Worm (Caenorhabditis elegans) whole organism, L2 larva: ENCODE data around the gene ceh-28.

Experiments used
- F13H6.1 ChIP-seq: sonication (generic microtip); optimal IDR thresholded peaks from 2 replicates; lab custom pipeline; 2016; ENCODE audit warnings: missing genetic modification characterization, missing compliant biosample characterization
- ama-1 ChIP-seq: fragments of 150-350 bp; optimal IDR thresholded peaks from 2 replicates; lab custom pipeline; 2018; ENCODE audit warnings: inconsistent platforms
- ceh-82 ChIP-seq: fragments of 150-350 bp; optimal IDR thresholded peaks from 2 replicates; lab custom pipeline; 2014; ENCODE audit warnings: missing biosample characterization, missing genetic modification characterization
- crh-2 ChIP-seq: sonication (generic microtip); optimal IDR thresholded peaks from 2 replicates; lab custom pipeline; 2017; ENCODE audit warnings: missing biosample characterization, missing genetic modification characterization
- fos-1 ChIP-seq: fragments of 150-350 bp; optimal IDR thresholded peaks from 2 replicates; lab custom pipeline; 2014; ENCODE audit warnings: missing biosample characterization, missing genetic modification characterization
- lin-11 ChIP-seq: fragments of 150-350 bp; sonication (generic microtip); optimal IDR thresholded peaks from 2 replicates; lab custom pipeline; 2014; ENCODE audit warnings: missing biosample characterization, missing genetic modification characterization, inconsistent platforms, mixed read lengths
- lsy-2 ChIP-seq, 2 experiments: fragments of 150-350 bp in 1 of 2; sonication (generic microtip) in 1 of 2; optimal IDR thresholded peaks; 2 replicates each; lab custom pipeline; 2014 to 2017; ENCODE audit warnings: missing biosample characterization in 2 of 2, missing genetic modification characterization in 2 of 2
- mab-5 ChIP-seq: fragments of 150-350 bp; optimal IDR thresholded peaks from 2 replicates; lab custom pipeline; 2014; ENCODE audit warnings: missing biosample characterization, missing genetic modification characterization
- nhr-11 ChIP-seq: fragments of 150-350 bp; optimal IDR thresholded peaks from 2 replicates; lab custom pipeline; 2014; ENCODE audit warnings: missing biosample characterization, missing genetic modification characterization
- nhr-12 ChIP-seq: fragments of 150-350 bp; optimal IDR thresholded peaks from 2 replicates; lab custom pipeline; 2014; ENCODE audit warnings: missing biosample characterization, missing genetic modification characterization
- nhr-237 ChIP-seq: fragments of 150-350 bp; optimal IDR thresholded peaks from 2 replicates; lab custom pipeline; 2014; ENCODE audit warnings: missing biosample characterization, missing genetic modification characterization
- nhr-77 ChIP-seq: fragments of 150-350 bp; optimal IDR thresholded peaks from 2 replicates; lab custom pipeline; 2014; ENCODE audit warnings: missing biosample characterization, missing genetic modification characterization
- snpc-4 ChIP-seq: fragments of 150-350 bp; optimal IDR thresholded peaks from 2 replicates; lab custom pipeline; 2014; ENCODE audit warnings: missing biosample characterization, missing genetic modification characterization

DNA sequence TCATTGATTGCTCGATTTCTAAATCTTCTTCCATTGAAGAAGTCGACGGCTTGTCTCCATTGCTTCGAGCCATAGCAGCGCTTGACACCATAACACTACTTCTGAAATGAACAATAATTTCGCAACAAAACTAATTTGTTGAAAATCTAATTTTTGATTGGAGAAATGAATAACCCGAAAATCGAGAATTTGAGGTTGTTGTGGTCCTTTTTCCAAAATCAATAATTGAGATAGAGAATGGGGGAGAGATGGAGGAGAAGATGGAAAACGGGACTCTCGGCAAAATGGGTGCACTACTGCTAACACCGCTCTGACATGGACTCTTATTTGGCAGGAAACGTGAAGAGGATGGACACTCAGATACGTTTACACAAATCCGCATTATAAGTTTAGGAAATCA lies 47.7 kb downstream of the ceh-28 start, which contains the start of gene snx-17:
- TF ChIP-seq nhr-77 (tag; lab: Kevin White, UChicago) = no peak
- TF ChIP-seq F13H6.1 (tag; lab: Kevin White, UChicago) = no peak
- TF ChIP-seq fos-1 (tag; lab: Kevin White, UChicago) = no peak
- TF ChIP-seq ama-1 (lab: Kevin White, UChicago) = no peak
- TF ChIP-seq ceh-82 (tag; lab: Kevin White, UChicago) = no peak
- no peak for TF ChIP-seq lsy-2 (tag; optimal IDR thresholded peaks at IDR 0.05; lab: Kevin White, UChicago)
- no peak for TF ChIP-seq crh-2 (tag; lab: Kevin White, UChicago)
- TF ChIP-seq lin-11 = no peak
- TF ChIP-seq snpc-4 (tag; lab: Kevin White, UChicago) = no peak
- no peak for TF ChIP-seq nhr-237 (tag; lab: Kevin White, UChicago)
- no peak for TF ChIP-seq mab-5 (tag; lab: Kevin White, UChicago)
- TF ChIP-seq nhr-11 = no peak
- no peak for TF ChIP-seq nhr-12
